Worm (Caenorhabditis elegans): ENCODE results near the gene wdr-48.
A peak's percentile ranks its signal among the peaks of the same experiment; 100 is the strongest.

wdr-48 gene

ce11 chrIII:4561286-4561685 lies 17.4 kb upstream of the wdr-48 start:
- no peak for TF ChIP-seq aly-2 (tag; optimal IDR thresholded peaks at IDR 0.05)
- no peak for TF ChIP-seq blmp-1 (tag; optimal IDR thresholded peaks at IDR 0.05)
- no peak for TF ChIP-seq nhr-47 (tag; optimal IDR thresholded peaks at IDR 0.05)
- no peak for TF ChIP-seq jun-1 (tag; optimal IDR thresholded peaks at IDR 0.05)
- no peak for TF ChIP-seq mef-2 (tag; optimal IDR thresholded peaks at IDR 0.05)
- no peak for TF ChIP-seq lin-15B (tag; optimal IDR thresholded peaks at IDR 0.05)
- no peak for TF ChIP-seq nhr-237 (tag; optimal IDR thresholded peaks at IDR 0.05)
- no peak for TF ChIP-seq skn-1 (tag; optimal IDR thresholded peaks at IDR 0.05)
- no peak for TF ChIP-seq tlp-1 (tag; optimal IDR thresholded peaks at IDR 0.05)
- TF ChIP-seq C04F5.9 (tag; optimal IDR thresholded peaks at IDR 0.05), result no peak
- TF ChIP-seq unc-30 (tag; optimal IDR thresholded peaks at IDR 0.05), result no peak

- TF ChIP-seq mep-1 (tag; optimal IDR thresholded peaks at IDR 0.05) (peak; percentile 27), zag-1 (tag; optimal IDR thresholded peaks at IDR 0.05) (no peak), pag-3 (tag; optimal IDR thresholded peaks at IDR 0.05; ENCODE audit: borderline replicate concordance, insufficient read depth) (no peak), fkh-10 (GFP tag; optimal IDR thresholded peaks at IDR 0.05) (no peak), efl-3 (GFP tag; optimal IDR thresholded peaks at IDR 0.05) (no peak), efl-1 (optimal IDR thresholded peaks at IDR 0.05) (peak; percentile 7 to 35), efl-1 (GFP tag; optimal IDR thresholded peaks at IDR 0.05 in 1 of 2) (no peak), ces-1 (GFP tag; optimal IDR thresholded peaks at IDR 0.05) (no peak), snu-23 (GFP tag; optimal IDR thresholded peaks at IDR 0.05) (peak; percentile 42), ztf-11 (tag; optimal IDR thresholded peaks at IDR 0.05) (no peak), nhr-90 (tag; optimal IDR thresholded peaks at IDR 0.05; ENCODE audit: poor library complexity) (no peak), tlp-1 (tag; optimal IDR thresholded peaks at IDR 0.05) (no peak), lsy-2 (tag; optimal IDR thresholded peaks at IDR 0.05) (peak; percentile 21 to 46), nhr-71 (tag; optimal IDR thresholded peaks at IDR 0.05) (peak; percentile 39), lin-35 (GFP tag; optimal IDR thresholded peaks at IDR 0.05) (peak in 1 of 2 experiments; percentile 0), lin-13 (GFP tag; optimal IDR thresholded peaks at IDR 0.05) (no peak), isw-1 (GFP tag; IDR thresholded peaks at IDR 0.05) (no peak), mef-2 (tag; optimal IDR thresholded peaks at IDR 0.05) (no peak), unc-62 (GFP tag; optimal IDR thresholded peaks at IDR 0.05) (no peak), ztf-4 (tag; optimal IDR thresholded peaks at IDR 0.05) (peak; percentile 74), skn-1 (tag; optimal IDR thresholded peaks at IDR 0.05) (no peak), unc-30 (tag; optimal IDR thresholded peaks at IDR 0.05) (no peak), sptf-1 (tag; optimal IDR thresholded peaks at IDR 0.05) (no peak), hpl-2 (GFP tag; optimal IDR thresholded peaks at IDR 0.05) (no peak), aly-2 (tag; optimal IDR thresholded peaks at IDR 0.05) (no peak), C16A3.4 (tag; optimal IDR thresholded peaks at IDR 0.05) (no peak), sup-37 (GFP tag; optimal IDR thresholded peaks at IDR 0.05) (no peak), mab-9 (GFP tag; IDR thresholded peaks at IDR 0.05) (no peak), jun-1 (tag; optimal IDR thresholded peaks at IDR 0.05) (no peak), lir-3 (tag; optimal IDR thresholded peaks at IDR 0.05; ENCODE audit: poor library complexity) (no peak), irx-1 (tag; optimal IDR thresholded peaks at IDR 0.05) (no peak), nhr-85 (tag) (peak; percentile 65), dpl-1 (GFP tag; optimal IDR thresholded peaks at IDR 0.05) (peak in 1 of 3 experiments; percentile 18), lin-14 (GFP tag; optimal IDR thresholded peaks at IDR 0.05) (peak; percentile 82), pqm-1 (tag; optimal IDR thresholded peaks at IDR 0.05) (no peak), Y116A8C.19 (tag; optimal IDR thresholded peaks at IDR 0.05; ENCODE audit: borderline replicate concordance) (no peak), tbx-2 (tag; optimal IDR thresholded peaks at IDR 0.05) (no peak), swsn-7 (tag; optimal IDR thresholded peaks at IDR 0.05) (peak; percentile 33), snpc-4 (tag; optimal IDR thresholded peaks at IDR 0.05) (peak; percentile 20), elt-2 (tag; optimal IDR thresholded peaks at IDR 0.05) (no peak), C34B4.2 (tag; optimal IDR thresholded peaks at IDR 0.05) (no peak), ceh-82 (tag; optimal IDR thresholded peaks at IDR 0.05) (peak in 1 of 3 experiments; percentile 0), nhr-47 (tag; optimal IDR thresholded peaks at IDR 0.05) (peak; percentile 22), rnt-1 (tag; optimal IDR thresholded peaks at IDR 0.05) (peak; percentile 25), xbp-1 (tag; optimal IDR thresholded peaks at IDR 0.05) (no peak), ama-1 (optimal IDR thresholded peaks at IDR 0.05) (no peak)
These were observed 16.4 kb upstream of the wdr-48 start, which contains the start of gene pan-1 for ce11 chrIII:4562070-4562788. Gene pan-1 (plus strand): TSS chrIII:4562738.

All from whole organism, L1 larva.